Worm (Caenorhabditis elegans) whole organism, young adult: ENCODE measurements around the gene dhps-1.

Experiments
- D2030.7 ChIP-seq: fragments of 200-800 bp; sonication (Bioruptor generic); IDR thresholded peaks from 2 replicates; pipeline ENCODE4 v1.3.6; 2022; ENCODE audit warnings: missing genetic modification reagents, missing genetic modification characterization, missing compliant biosample characterization
- F23B12.7 ChIP-seq: sonication (generic microtip); optimal IDR thresholded peaks from 2 replicates; lab custom pipeline; 2017; ENCODE audit warnings: missing genetic modification characterization, mild to moderate bottlenecking, missing compliant biosample characterization, antibody characterized with exemption, moderate library complexity; ENCODE audit not compliant: insufficient read depth
- F33H1.4 ChIP-seq: fragments of 200-800 bp; sonication (Bioruptor generic); IDR thresholded peaks from 2 replicates; pipeline ENCODE4 v1.3.6; 2022; ENCODE audit warnings: missing genetic modification reagents, missing genetic modification characterization, missing compliant biosample characterization
- F49E8.2 ChIP-seq: sonication (generic microtip); optimal IDR thresholded peaks from 3 replicates; lab custom pipeline; 2017; ENCODE audit warnings: missing genetic modification characterization, mild to moderate bottlenecking, missing compliant biosample characterization, antibody characterized with exemption, moderate library complexity; ENCODE audit not compliant: insufficient read depth
- K12H6.12 ChIP-seq: fragments of 200-800 bp; sonication (Bioruptor generic); optimal IDR thresholded peaks from 2 replicates; lab custom pipeline; 2018; ENCODE audit warnings: mild to moderate bottlenecking, missing genetic modification characterization, missing compliant biosample characterization
- Y53F4B.3 ChIP-seq: fragments of 200-800 bp; sonication (Bioruptor generic); IDR thresholded peaks from 2 replicates; pipeline ENCODE4 v1.3.6; 2022; ENCODE audit warnings: missing genetic modification reagents, missing genetic modification characterization, missing compliant biosample characterization
- ZK185.1 ChIP-seq: sonication (generic microtip); optimal IDR thresholded peaks from 2 replicates; lab custom pipeline; 2016; ENCODE audit warnings: mild to moderate bottlenecking, missing genetic modification characterization, missing compliant biosample characterization; ENCODE audit not compliant: poor library complexity, severe bottlenecking
- akir-1 ChIP-seq: fragments of 200-800 bp; sonication (Bioruptor generic); optimal IDR thresholded peaks from 2 replicates; lab custom pipeline; 2018; ENCODE audit warnings: mild to moderate bottlenecking, missing genetic modification characterization, moderate library complexity, missing compliant biosample characterization
- aptf-2 ChIP-seq: fragments of 200-800 bp; sonication (Bioruptor generic); conservative IDR thresholded peaks from 2 replicates; pipeline ENCODE4 v1.3.6; 2022; ENCODE audit warnings: missing genetic modification reagents, missing genetic modification characterization, missing compliant biosample characterization
- atf-7 ChIP-seq: sonication (generic microtip); optimal IDR thresholded peaks from 2 replicates; lab custom pipeline; 2017; ENCODE audit warnings: mild to moderate bottlenecking, missing genetic modification characterization, missing compliant biosample characterization
- bed-1 ChIP-seq: fragments of 200-800 bp; sonication (Bioruptor generic); IDR thresholded peaks from 2 replicates; pipeline ENCODE4 v1.3.6; 2022; ENCODE audit warnings: missing genetic modification reagents, missing genetic modification characterization, missing compliant biosample characterization
- cebp-1 ChIP-seq, 2 experiments: fragments of 200-800 bp in 1 of 2; sonication (Bioruptor generic) in 1 of 2; sonication (generic microtip) in 1 of 2; IDR thresholded peaks in 1 of 2; optimal IDR thresholded peaks in 1 of 2; 2 replicates each; pipeline versions ENCODE4 v1.3.6 to Lab custom; 2017 to 2022; ENCODE audit warnings: missing compliant biosample characterization in 2 of 2, missing genetic modification characterization in 2 of 2, mild to moderate bottlenecking in 1 of 2, missing genetic modification reagents in 1 of 2, moderate library complexity in 1 of 2
- ceh-79 ChIP-seq: sonication (generic microtip); optimal IDR thresholded peaks from 2 replicates; lab custom pipeline; 2017; ENCODE audit warnings: mild to moderate bottlenecking, missing genetic modification characterization, missing compliant biosample characterization
- dox-1 ChIP-seq: fragments of 200-800 bp; sonication (Bioruptor generic); IDR thresholded peaks from 2 replicates; pipeline ENCODE4 v1.3.6; 2022; ENCODE audit warnings: missing genetic modification reagents, missing genetic modification characterization, missing compliant biosample characterization
- egl-44 ChIP-seq: fragments of 200-800 bp; sonication (Bioruptor generic); IDR thresholded peaks from 2 replicates; pipeline ENCODE4 v1.3.6; 2022; ENCODE audit warnings: missing genetic modification reagents, missing genetic modification characterization, missing compliant biosample characterization
- ekl-4 ChIP-seq: fragments of 200-800 bp; sonication (Bioruptor generic); IDR thresholded peaks from 2 replicates; pipeline ENCODE4 v1.3.6; 2022; ENCODE audit warnings: missing genetic modification reagents, missing genetic modification characterization, missing compliant biosample characterization
- ets-4 ChIP-seq: fragments of 200-800 bp; sonication (Bioruptor generic); optimal IDR thresholded peaks from 2 replicates; lab custom pipeline; 2018; ENCODE audit warnings: mild to moderate bottlenecking, missing genetic modification characterization, missing compliant biosample characterization
- fkh-3 ChIP-seq: sonication (generic microtip); optimal IDR thresholded peaks from 2 replicates; lab custom pipeline; 2016; ENCODE audit warnings: mild to moderate bottlenecking, missing genetic modification characterization, missing compliant biosample characterization
- gei-17 ChIP-seq: fragments of 200-800 bp; sonication (Bioruptor generic); optimal IDR thresholded peaks from 2 replicates; lab custom pipeline; 2018; ENCODE audit warnings: mild to moderate bottlenecking, missing genetic modification characterization, missing compliant biosample characterization
- hsf-1 ChIP-seq: fragments of 200-800 bp; sonication (Bioruptor generic); IDR thresholded peaks from 2 replicates; pipeline ENCODE4 v1.3.6; 2022; ENCODE audit warnings: missing genetic modification reagents, missing genetic modification characterization, missing compliant biosample characterization
- lag-1 ChIP-seq: fragments of 200-800 bp; sonication (Bioruptor generic); IDR thresholded peaks from 2 replicates; pipeline ENCODE4 v1.3.6; 2022; ENCODE audit warnings: missing genetic modification reagents, missing genetic modification characterization, missing compliant biosample characterization
- lin-26 ChIP-seq: fragments of 200-800 bp; sonication (Bioruptor generic); IDR thresholded peaks from 2 replicates; pipeline ENCODE4 v1.3.6; 2022; ENCODE audit warnings: missing genetic modification reagents, missing genetic modification characterization, missing compliant biosample characterization
- lin-40 ChIP-seq: sonication (generic microtip); optimal IDR thresholded peaks from 2 replicates; lab custom pipeline; 2016; ENCODE audit warnings: missing genetic modification characterization, mild to moderate bottlenecking, missing compliant biosample characterization, missing genotype, missing genetic modification reagents
- madf-10 ChIP-seq: sonication (generic microtip); optimal IDR thresholded peaks from 2 replicates; lab custom pipeline; 2016; ENCODE audit warnings: mild to moderate bottlenecking, missing genetic modification characterization, missing compliant biosample characterization
- madf-6 ChIP-seq: fragments of 200-800 bp; sonication (Bioruptor generic); IDR thresholded peaks from 2 replicates; pipeline ENCODE4 v1.3.6; 2022; ENCODE audit warnings: missing genetic modification reagents, missing genetic modification characterization, missing compliant biosample characterization
- mel-28 ChIP-seq: sonication (generic microtip); optimal IDR thresholded peaks from 2 replicates; lab custom pipeline; 2016; ENCODE audit warnings: borderline replicate concordance, mild to moderate bottlenecking, missing genetic modification characterization, missing compliant biosample characterization
- pbrm-1 ChIP-seq: fragments of 200-800 bp; sonication (Bioruptor generic); IDR thresholded peaks from 2 replicates; pipeline ENCODE4 v1.3.6; 2022; ENCODE audit warnings: missing genetic modification reagents, missing genetic modification characterization, missing compliant biosample characterization
- snpc-3.4 ChIP-seq: sonication (generic microtip); optimal IDR thresholded peaks from 2 replicates; lab custom pipeline; 2017; ENCODE audit warnings: missing genetic modification characterization, mild to moderate bottlenecking, missing compliant biosample characterization, antibody characterized with exemption, moderate library complexity, missing genotype, missing genetic modification reagents
- somi-1 ChIP-seq: fragments of 200-800 bp; sonication (Bioruptor generic); optimal IDR thresholded peaks from 2 replicates; lab custom pipeline; 2018; ENCODE audit warnings: mild to moderate bottlenecking, missing genetic modification characterization, missing compliant biosample characterization
- tbx-9 ChIP-seq: sonication (generic microtip); optimal IDR thresholded peaks from 2 replicates; lab custom pipeline; 2016; ENCODE audit warnings: borderline replicate concordance, missing genetic modification characterization, inconsistent platforms, missing compliant biosample characterization
- unc-130 ChIP-seq: sonication (generic microtip); optimal IDR thresholded peaks from 2 replicates; lab custom pipeline; 2016; ENCODE audit warnings: missing genetic modification reagents, missing genetic modification characterization, missing compliant biosample characterization
- zfh-2 ChIP-seq: fragments of 200-800 bp; sonication (Bioruptor generic); conservative IDR thresholded peaks from 2 replicates; pipeline ENCODE4 v1.3.6; 2022; ENCODE audit warnings: missing genetic modification reagents, missing genetic modification characterization, missing compliant biosample characterization
- ztf-18 ChIP-seq: sonication (generic microtip); optimal IDR thresholded peaks from 2 replicates; lab custom pipeline; 2016; ENCODE audit warnings: missing genotype, mild to moderate bottlenecking, missing genetic modification characterization, missing compliant biosample characterization
- ztf-22 ChIP-seq: fragments of 200-800 bp; sonication (Bioruptor generic); optimal IDR thresholded peaks from 2 replicates; lab custom pipeline; 2018; ENCODE audit warnings: mild to moderate bottlenecking, missing genetic modification characterization, moderate library complexity, missing compliant biosample characterization

dhps-1 gene

ce11 chrII:11980110-11980509, 12.7 kb upstream of the dhps-1 start (continued):
- TF ChIP-seq Y53F4B.3 (GFP tag; lab: Robert Waterston, UW) (peak; percentile 70; the same call in 1 of the 2 replicates), aptf-2 (GFP tag; lab: Robert Waterston, UW) (no peak), atf-7 (no peak), zfh-2 (GFP tag; lab: Robert Waterston, UW) (no peak), lin-40 (tag; lab: Kevin White, UChicago) (peak; percentile 92), tbx-9 (no peak), F49E8.2 (tag; lab: Kevin White, UChicago) (peak; percentile 59), mel-28 (no peak), hsf-1 (GFP tag; lab: Robert Waterston, UW) (peak; percentile 83), dox-1 (GFP tag; lab: Robert Waterston, UW) (no peak), akir-1 (GFP tag; lab: Kevin White, UChicago) (no peak), egl-44 (GFP tag; lab: Robert Waterston, UW) (no peak), ets-4 (GFP tag; lab: Kevin White, UChicago) (no peak), pbrm-1 (GFP tag; lab: Robert Waterston, UW) (peak; percentile 85; the same call in 1 of the 2 replicates)

ce11 chrII:11988724-11989123, 4.1 kb upstream of the dhps-1 start, which contains the start of gene Y17G7B.3:
TSS of gene Y17G7B.3 (plus strand) at chrII:11989024.
- TF ChIP-seq lin-26 (GFP tag; lab: Robert Waterston, UW): no peak
- TF ChIP-seq somi-1 (GFP tag; lab: Kevin White, UChicago): no peak
- TF ChIP-seq madf-6: no peak
- no peak for TF ChIP-seq fkh-3 (tag; lab: Kevin White, UChicago)
- no peak for TF ChIP-seq F23B12.7
- no peak for TF ChIP-seq ztf-22 (GFP tag; lab: Kevin White, UChicago)
- TF ChIP-seq lag-1 (GFP tag; lab: Robert Waterston, UW): no peak

ce11 chrII:11994940-11995339, 2.1 kb downstream of the dhps-1 start:
- TF ChIP-seq bed-1 (GFP tag; lab: Robert Waterston, UW): no peak
- TF ChIP-seq ztf-18 (tag; lab: Kevin White, UChicago): no peak
- no peak for TF ChIP-seq lin-40 (tag; lab: Kevin White, UChicago)
- no peak for TF ChIP-seq D2030.7 (GFP tag; lab: Robert Waterston, UW)
- TF ChIP-seq ceh-79: no peak
- no peak for TF ChIP-seq ekl-4 (GFP tag; lab: Robert Waterston, UW)
- TF ChIP-seq gei-17: no peak
- TF ChIP-seq lag-1 (GFP tag; lab: Robert Waterston, UW): no peak
- TF ChIP-seq K12H6.12 (tag; lab: Kevin White, UChicago): no peak
- no peak for TF ChIP-seq F33H1.4 (GFP tag; lab: Robert Waterston, UW)
- TF ChIP-seq ZK185.1 (tag; lab: Kevin White, UChicago): no peak
- no peak for TF ChIP-seq madf-10 (tag; lab: Kevin White, UChicago)
- TF ChIP-seq cebp-1 (GFP tag; IDR thresholded peaks at IDR 0.05; lab: Robert Waterston, UW): no peak
- no peak for TF ChIP-seq cebp-1 (tag; optimal IDR thresholded peaks at IDR 0.05; lab: Kevin White, UChicago)
- TF ChIP-seq egl-44 (GFP tag; lab: Robert Waterston, UW): no peak
- TF ChIP-seq unc-130 (GFP tag; lab: Kevin White, UChicago): no peak
- TF ChIP-seq snpc-3.4: no peak
